Worm (Caenorhabditis elegans) whole organism, L4 larva: ENCODE results near the gene ZK822.1.

ENCODE experiments used
- T20F7.1 ChIP-seq: fragments of 200-800 bp; sonication (Bioruptor generic); optimal IDR thresholded peaks from 2 replicates; lab custom pipeline; 2018; ENCODE audit warnings: mild to moderate bottlenecking, missing genetic modification characterization, missing compliant biosample characterization
- T26A8.4 ChIP-seq: fragments of 200-800 bp; sonication (Bioruptor generic); IDR thresholded peaks from 2 replicates; pipeline ENCODE4 v1.3.6; 2022; ENCODE audit warnings: missing genetic modification characterization, missing compliant biosample characterization
- Y105C5A.15 ChIP-seq: fragments of 200-800 bp; sonication (Bioruptor generic); IDR thresholded peaks from 2 replicates; pipeline ENCODE4 v1.3.6; 2022; ENCODE audit warnings: missing genetic modification characterization, missing compliant biosample characterization
- Y48G9A.11 ChIP-seq: fragments of 200-800 bp; sonication (Bioruptor generic); IDR thresholded peaks from 2 replicates; pipeline ENCODE4 v1.3.6; 2022; ENCODE audit warnings: missing genetic modification reagents, missing genetic modification characterization, missing compliant biosample characterization
- Y5F2A.4 ChIP-seq: fragments of 200-800 bp; sonication (Bioruptor generic); optimal IDR thresholded peaks from 2 replicates; lab custom pipeline; 2018; ENCODE audit warnings: mild to moderate bottlenecking, missing genetic modification characterization, missing compliant biosample characterization
- ZK337.2 ChIP-seq: fragments of 200-800 bp; sonication (Bioruptor generic); IDR thresholded peaks from 2 replicates; pipeline ENCODE4 v1.3.6; 2022; ENCODE audit warnings: missing genetic modification reagents, missing genetic modification characterization, missing compliant biosample characterization
- aly-2 ChIP-seq: sonication (generic microtip); optimal IDR thresholded peaks from 2 replicates; lab custom pipeline; 2018; ENCODE audit warnings: missing biosample characterization, missing genetic modification characterization
- arid-1 ChIP-seq: fragments of 200-800 bp; sonication (Bioruptor generic); conservative IDR thresholded peaks from 2 replicates; pipeline ENCODE4 v1.3.6; 2022; ENCODE audit warnings: missing genetic modification reagents, missing genetic modification characterization, missing compliant biosample characterization
- ceh-20 ChIP-seq: fragments of 200-800 bp; sonication (Bioruptor generic); IDR thresholded peaks from 2 replicates; pipeline ENCODE4 v1.3.6; 2022; ENCODE audit warnings: missing genetic modification reagents, missing genetic modification characterization, missing compliant biosample characterization
- ceh-32 ChIP-seq: sonication (generic microtip); optimal IDR thresholded peaks from 2 replicates; lab custom pipeline; 2016; ENCODE audit warnings: mild to moderate bottlenecking, missing genetic modification characterization, missing compliant biosample characterization; ENCODE audit not compliant: poor library complexity
- ceh-44 ChIP-seq: fragments of 200-800 bp; sonication (Bioruptor generic); IDR thresholded peaks from 2 replicates; pipeline ENCODE4 v1.3.6; 2022; ENCODE audit warnings: missing genetic modification reagents, missing genetic modification characterization, missing compliant biosample characterization
- ces-1 ChIP-seq: fragments of 150-350 bp; sonication (generic microtip); optimal IDR thresholded peaks from 4 replicates; lab custom pipeline; 2014; ENCODE audit warnings: missing biosample characterization, missing genetic modification reagents, missing genetic modification characterization
- dmd-8 ChIP-seq: fragments of 200-800 bp; sonication (Bioruptor generic); IDR thresholded peaks from 2 replicates; pipeline ENCODE4 v1.3.6; 2022; ENCODE audit warnings: missing genetic modification characterization, missing compliant biosample characterization
- dmd-9 ChIP-seq: fragments of 200-800 bp; sonication (Bioruptor generic); IDR thresholded peaks from 2 replicates; pipeline ENCODE4 v1.3.6; 2022; ENCODE audit warnings: missing genetic modification reagents, missing genetic modification characterization, missing compliant biosample characterization
- duxl-1 ChIP-seq: sonication (generic microtip); optimal IDR thresholded peaks from 2 replicates; lab custom pipeline; 2016; ENCODE audit warnings: mild to moderate bottlenecking, missing genetic modification characterization, moderate library complexity, missing compliant biosample characterization; ENCODE audit not compliant: poor library complexity
- egl-43 ChIP-seq: fragments of 200-800 bp; sonication (Bioruptor generic); IDR thresholded peaks from 2 replicates; pipeline ENCODE4 v1.3.6; 2022; ENCODE audit warnings: missing genetic modification reagents, missing genetic modification characterization, missing compliant biosample characterization
- fkh-10 ChIP-seq: fragments of 150-350 bp; optimal IDR thresholded peaks from 2 replicates; lab custom pipeline; 2014; ENCODE audit warnings: missing biosample characterization, missing genetic modification reagents, missing genetic modification characterization
- gei-8 ChIP-seq: fragments of 200-800 bp; sonication (Bioruptor generic); optimal IDR thresholded peaks from 2 replicates; lab custom pipeline; 2018; ENCODE audit warnings: mild to moderate bottlenecking, missing genetic modification characterization, missing compliant biosample characterization
- hif-1 ChIP-seq, 2 experiments: sonication (generic microtip); optimal IDR thresholded peaks; 2 replicates each; lab custom pipeline; 2016 to 2017; ENCODE audit warnings: missing compliant biosample characterization in 2 of 2, missing genetic modification characterization in 2 of 2, missing genetic modification reagents in 2 of 2, missing genotype in 2 of 2, mild to moderate bottlenecking in 1 of 2
- hlh-30 ChIP-seq: sonication (generic microtip); optimal IDR thresholded peaks from 2 replicates; lab custom pipeline; 2017; ENCODE audit warnings: antibody characterized with exemption, mild to moderate bottlenecking, missing genetic modification characterization, missing compliant biosample characterization; ENCODE audit not compliant: insufficient read depth
- jun-1 ChIP-seq: fragments of 150-350 bp; optimal IDR thresholded peaks from 2 replicates; lab custom pipeline; 2014; ENCODE audit warnings: missing biosample characterization, missing genetic modification reagents, missing genetic modification characterization
- lin-1 ChIP-seq: fragments of 200-800 bp; sonication (Bioruptor generic); IDR thresholded peaks from 2 replicates; pipeline ENCODE4 v1.3.6; 2022; ENCODE audit warnings: missing genetic modification reagents, missing genetic modification characterization, missing compliant biosample characterization
- lin-13 ChIP-seq: fragments of 150-350 bp; optimal IDR thresholded peaks from 2 replicates; lab custom pipeline; 2014; ENCODE audit warnings: missing biosample characterization, missing genetic modification reagents, missing genetic modification characterization
- lin-15B ChIP-seq: fragments of 150-350 bp; sonication (generic microtip); optimal IDR thresholded peaks from 3 replicates; lab custom pipeline; 2014; ENCODE audit warnings: missing biosample characterization, missing genetic modification characterization
- lin-38 ChIP-seq: fragments of 200-800 bp; sonication (Bioruptor generic); IDR thresholded peaks from 2 replicates; pipeline ENCODE4 v1.3.6; 2022; ENCODE audit warnings: missing genetic modification reagents, missing genetic modification characterization, missing compliant biosample characterization
- lin-39 ChIP-seq: fragments of 150-350 bp; optimal IDR thresholded peaks from 2 replicates; lab custom pipeline; 2014; ENCODE audit warnings: missing biosample characterization, missing genetic modification reagents, missing genetic modification characterization
- lir-3 ChIP-seq: sonication (generic microtip); optimal IDR thresholded peaks from 2 replicates; lab custom pipeline; 2016; ENCODE audit warnings: mild to moderate bottlenecking, missing genetic modification characterization, missing compliant biosample characterization
- lsy-2 ChIP-seq, 2 experiments: fragments of 150-350 bp in 1 of 2; sonication (generic microtip) in 1 of 2; optimal IDR thresholded peaks; 2 replicates each; lab custom pipeline; 2014 to 2017; ENCODE audit warnings: missing biosample characterization in 2 of 2, missing genetic modification characterization in 2 of 2
- madf-5 ChIP-seq, 2 experiments: fragments of 200-800 bp; sonication (Bioruptor generic); IDR thresholded peaks; 2 replicates each; pipeline ENCODE4 v1.3.6; 2022; ENCODE audit warnings: missing compliant biosample characterization in 2 of 2, missing genetic modification characterization in 2 of 2
- madf-9 ChIP-seq: fragments of 200-800 bp; sonication (Bioruptor generic); conservative IDR thresholded peaks from 2 replicates; pipeline ENCODE4 v1.3.6; 2022; ENCODE audit warnings: missing genetic modification reagents, missing genetic modification characterization, missing compliant biosample characterization
- mdl-1 ChIP-seq, 2 experiments: fragments of 150-350 bp in 1 of 2; sonication (generic microtip) in 1 of 2; optimal IDR thresholded peaks; 2 replicates each; lab custom pipeline; 2014 to 2017; ENCODE audit warnings: missing biosample characterization in 2 of 2, missing genetic modification characterization in 2 of 2
- mdt-29 ChIP-seq: fragments of 200-800 bp; sonication (Bioruptor generic); IDR thresholded peaks from 2 replicates; pipeline ENCODE4 v1.3.6; 2022; ENCODE audit warnings: missing genetic modification reagents, missing genetic modification characterization, missing compliant biosample characterization
- mep-1 ChIP-seq: fragments of 150-350 bp; sonication (generic microtip); optimal IDR thresholded peaks from 3 replicates; lab custom pipeline; 2014; ENCODE audit warnings: missing biosample characterization, missing genetic modification characterization
- mxl-2 ChIP-seq: fragments of 200-800 bp; sonication (Bioruptor generic); conservative IDR thresholded peaks from 2 replicates; pipeline ENCODE4 v1.3.6; 2022; ENCODE audit warnings: missing genetic modification reagents, missing genetic modification characterization, missing compliant biosample characterization
- mxl-3 ChIP-seq: fragments of 200-800 bp; sonication (Bioruptor generic); optimal IDR thresholded peaks from 2 replicates; lab custom pipeline; 2018; ENCODE audit warnings: mild to moderate bottlenecking, missing genetic modification characterization, missing compliant biosample characterization
- nhr-102 ChIP-seq: sonication (generic microtip); optimal IDR thresholded peaks from 2 replicates; lab custom pipeline; 2016; ENCODE audit warnings: mild to moderate bottlenecking, missing genetic modification characterization, moderate library complexity, missing compliant biosample characterization
- nhr-11 ChIP-seq: fragments of 150-350 bp; optimal IDR thresholded peaks from 2 replicates; lab custom pipeline; 2014; ENCODE audit warnings: missing biosample characterization, missing genetic modification characterization
- nhr-111 ChIP-seq: fragments of 200-800 bp; sonication (Bioruptor generic); optimal IDR thresholded peaks from 2 replicates; lab custom pipeline; 2018; ENCODE audit warnings: mild to moderate bottlenecking, missing genetic modification characterization, missing compliant biosample characterization
- nhr-237 ChIP-seq: sonication (generic microtip); optimal IDR thresholded peaks from 2 replicates; lab custom pipeline; 2017; ENCODE audit warnings: missing biosample characterization, missing genetic modification characterization
- nhr-28 ChIP-seq: fragments of 150-350 bp; optimal IDR thresholded peaks from 2 replicates; lab custom pipeline; 2014; ENCODE audit warnings: missing biosample characterization, missing genetic modification characterization
- nhr-41 ChIP-seq: fragments of 200-800 bp; sonication (Bioruptor generic); IDR thresholded peaks from 2 replicates; pipeline ENCODE4 v1.3.6; 2022; ENCODE audit warnings: missing genetic modification reagents, missing genetic modification characterization, missing compliant biosample characterization
- nhr-77 ChIP-seq: fragments of 150-350 bp; optimal IDR thresholded peaks from 2 replicates; lab custom pipeline; 2014; ENCODE audit warnings: missing biosample characterization, missing genetic modification characterization
- pha-4 ChIP-seq, 2 experiments: fragments of 150-350 bp in 1 of 2; fragments of 200-800 bp in 1 of 2; sonication (Bioruptor generic) in 1 of 2; IDR thresholded peaks in 1 of 2; optimal IDR thresholded peaks in 1 of 2; 2 replicates each; pipeline versions ENCODE4 v1.3.6 to Lab custom; 2014 to 2022; ENCODE audit warnings: missing genetic modification characterization in 2 of 2, missing genetic modification reagents in 2 of 2, missing biosample characterization in 1 of 2, missing compliant biosample characterization in 1 of 2
- pqm-1 ChIP-seq: sonication (generic microtip); optimal IDR thresholded peaks from 2 replicates; lab custom pipeline; 2017; ENCODE audit warnings: missing biosample characterization, missing genetic modification characterization
- saeg-2 ChIP-seq: fragments of 200-800 bp; sonication (Bioruptor generic); IDR thresholded peaks from 2 replicates; pipeline ENCODE4 v1.3.6; 2022; ENCODE audit warnings: missing genetic modification reagents, missing genetic modification characterization, missing compliant biosample characterization
- snpc-1.2 ChIP-seq: fragments of 200-800 bp; sonication (Bioruptor generic); IDR thresholded peaks from 2 replicates; pipeline ENCODE4 v1.3.6; 2022; ENCODE audit warnings: missing genetic modification reagents, missing genetic modification characterization, missing compliant biosample characterization
- spr-1 ChIP-seq: sonication (generic microtip); optimal IDR thresholded peaks from 2 replicates; lab custom pipeline; 2016; ENCODE audit warnings: mild to moderate bottlenecking, missing genetic modification characterization, missing compliant biosample characterization
- spr-3 ChIP-seq: fragments of 200-800 bp; sonication (Bioruptor generic); optimal IDR thresholded peaks from 2 replicates; lab custom pipeline; 2018; ENCODE audit warnings: mild to moderate bottlenecking, missing genetic modification characterization, missing compliant biosample characterization
- unc-39 ChIP-seq: sonication (generic microtip); optimal IDR thresholded peaks from 2 replicates; lab custom pipeline; 2017; ENCODE audit warnings: missing biosample characterization, missing genetic modification characterization
- zfp-2 ChIP-seq: sonication (generic microtip); optimal IDR thresholded peaks from 2 replicates; lab custom pipeline; 2016; ENCODE audit warnings: mild to moderate bottlenecking, missing genetic modification characterization, missing compliant biosample characterization
- zip-11 ChIP-seq: fragments of 200-800 bp; sonication (Bioruptor generic); IDR thresholded peaks from 2 replicates; pipeline ENCODE4 v1.3.6; 2022; ENCODE audit warnings: missing genetic modification characterization, missing compliant biosample characterization

The ZK822.1 gene

ce11 chrIV:11955592-11955991 lies 33.7 kb upstream of the ZK822.1 start (continued):
- no peak for TF ChIP-seq lin-15B
- TF ChIP-seq arid-1 (GFP tag; lab: Robert Waterston, UW), result peak; percentile 39
- peak; percentile 66 for TF ChIP-seq T20F7.1 (GFP tag; lab: Kevin White, UChicago)
- no peak for TF ChIP-seq snpc-1.2 (GFP tag; lab: Robert Waterston, UW)
- peak; percentile 7; the same call in 1 of the 2 replicates for TF ChIP-seq Y48G9A.11
- TF ChIP-seq Y105C5A.15 (GFP tag; lab: Robert Waterston, UW), result no peak
- TF ChIP-seq jun-1 (tag; lab: Kevin White, UChicago), result no peak
- peak; percentile 81 for TF ChIP-seq gei-8 (GFP tag; lab: Kevin White, UChicago)
- peak in 1 of 2 experiments; percentile 2 for TF ChIP-seq hif-1 (tag; optimal IDR thresholded peaks at IDR 0.05; lab: Kevin White, UChicago)
- no peak for TF ChIP-seq ceh-44 (GFP tag; lab: Robert Waterston, UW)
- no peak for TF ChIP-seq lir-3 (tag; lab: Kevin White, UChicago)
- no peak for TF ChIP-seq zip-11 (GFP tag; lab: Robert Waterston, UW)
- peak; percentile 60 for TF ChIP-seq nhr-77 (tag; lab: Kevin White, UChicago)
- no peak for TF ChIP-seq fkh-10 (GFP tag; lab: Kevin White, UChicago)
- TF ChIP-seq saeg-2, result no peak
- no peak for TF ChIP-seq spr-1 (tag; lab: Kevin White, UChicago)
- TF ChIP-seq madf-5 (GFP tag; IDR thresholded peaks at IDR 0.05; lab: Robert Waterston, UW), result no peak
- peak; percentile 33 for TF ChIP-seq nhr-102 (tag; lab: Kevin White, UChicago)
- peak; percentile 28 to 60 for TF ChIP-seq lsy-2 (tag; optimal IDR thresholded peaks at IDR 0.05; lab: Kevin White, UChicago)
- TF ChIP-seq mdl-1 (tag; optimal IDR thresholded peaks at IDR 0.05; lab: Kevin White, UChicago), result peak; percentile 34 to 76
- TF ChIP-seq nhr-41 (GFP tag; lab: Robert Waterston, UW), result no peak
- TF ChIP-seq ZK337.2 (GFP tag; lab: Robert Waterston, UW), result no peak
- peak; percentile 29 for TF ChIP-seq T26A8.4 (GFP tag; lab: Robert Waterston, UW)
- TF ChIP-seq spr-3 (GFP tag; lab: Kevin White, UChicago), result peak; percentile 76
- no peak for TF ChIP-seq nhr-237 (tag; lab: Kevin White, UChicago)
- no peak for TF ChIP-seq ceh-20
- TF ChIP-seq lin-38, result peak; percentile 46
- no peak for TF ChIP-seq dmd-8 (GFP tag; lab: Robert Waterston, UW)
- peak; percentile 90 for TF ChIP-seq pqm-1 (tag; lab: Kevin White, UChicago)
- TF ChIP-seq dmd-9, result no peak
- TF ChIP-seq mep-1 (tag; lab: Kevin White, UChicago), result peak; percentile 86
- TF ChIP-seq unc-39 (tag; lab: Kevin White, UChicago), result no peak
- TF ChIP-seq ces-1, result no peak
- no peak for TF ChIP-seq aly-2 (tag; lab: Kevin White, UChicago)
- no peak for TF ChIP-seq nhr-11 (tag; lab: Kevin White, UChicago)
- peak; percentile 66; the same call in 1 of the 2 replicates for TF ChIP-seq mdt-29 (GFP tag; lab: Robert Waterston, UW)
- TF ChIP-seq ceh-32, result no peak
- no peak for TF ChIP-seq mxl-2 (GFP tag; lab: Robert Waterston, UW)
- TF ChIP-seq mxl-3 (GFP tag; lab: Kevin White, UChicago), result peak; percentile 51
- TF ChIP-seq Y5F2A.4 (GFP tag; lab: Kevin White, UChicago), result no peak
- TF ChIP-seq lin-39 (tag; lab: Kevin White, UChicago), result no peak
- peak; percentile 93 for TF ChIP-seq lin-1 (GFP tag; lab: Robert Waterston, UW)
- no peak for TF ChIP-seq lin-13 (GFP tag; lab: Kevin White, UChicago)
- TF ChIP-seq hlh-30, result no peak
- no peak for TF ChIP-seq nhr-111
- TF ChIP-seq duxl-1, result no peak
- peak; percentile 75 for TF ChIP-seq nhr-28 (tag; lab: Kevin White, UChicago)
- TF ChIP-seq egl-43, result no peak
- TF ChIP-seq pha-4 (GFP tag; IDR thresholded peaks at IDR 0.05; lab: Robert Waterston, UW), result peak; percentile 42; the same call in 1 of the 2 replicates
- no peak for TF ChIP-seq pha-4 (tag; optimal IDR thresholded peaks at IDR 0.05; lab: Kevin White, UChicago)
- TF ChIP-seq zfp-2, result no peak
- TF ChIP-seq madf-9, result no peak
